Worm (Caenorhabditis elegans) whole organism, L4 larva: Measurements from ENCODE around the gene bca-1.

Experiments
- F10B5.3 ChIP-seq: sonication (generic microtip); optimal IDR thresholded peaks from 2 replicates; lab custom pipeline; 2016; ENCODE audit warnings: mild to moderate bottlenecking, missing genetic modification characterization, missing compliant biosample characterization
- F26F4.8 ChIP-seq: fragments of 200-800 bp; sonication (Bioruptor generic); conservative IDR thresholded peaks from 2 replicates; pipeline ENCODE4 v1.3.6; 2022; ENCODE audit warnings: missing genetic modification characterization, missing compliant biosample characterization
- F44E2.7 ChIP-seq: fragments of 200-800 bp; sonication (Bioruptor generic); IDR thresholded peaks from 2 replicates; pipeline ENCODE4 v2.1.2; 2022; ENCODE audit warnings: missing genetic modification characterization, missing compliant biosample characterization
- T20F7.1 ChIP-seq: fragments of 200-800 bp; sonication (Bioruptor generic); optimal IDR thresholded peaks from 2 replicates; lab custom pipeline; 2018; ENCODE audit warnings: mild to moderate bottlenecking, missing genetic modification characterization, missing compliant biosample characterization
- T26A8.4 ChIP-seq: fragments of 200-800 bp; sonication (Bioruptor generic); IDR thresholded peaks from 2 replicates; pipeline ENCODE4 v1.3.6; 2022; ENCODE audit warnings: missing genetic modification characterization, missing compliant biosample characterization
- Y105C5A.15 ChIP-seq: fragments of 200-800 bp; sonication (Bioruptor generic); IDR thresholded peaks from 2 replicates; pipeline ENCODE4 v1.3.6; 2022; ENCODE audit warnings: missing genetic modification characterization, missing compliant biosample characterization
- Y5F2A.4 ChIP-seq: fragments of 200-800 bp; sonication (Bioruptor generic); optimal IDR thresholded peaks from 2 replicates; lab custom pipeline; 2018; ENCODE audit warnings: mild to moderate bottlenecking, missing genetic modification characterization, missing compliant biosample characterization
- Y75B8A.6 ChIP-seq: fragments of 200-800 bp; sonication (Bioruptor generic); IDR thresholded peaks from 2 replicates; pipeline ENCODE4 v1.3.6; 2022; ENCODE audit warnings: missing genetic modification reagents, missing genetic modification characterization, missing compliant biosample characterization
- aha-1 ChIP-seq: fragments of 150-350 bp; peaks from one replicate; lab custom pipeline; 2014; ENCODE audit warnings: missing biosample characterization, missing genetic modification characterization
- attf-4 ChIP-seq: sonication (generic microtip); optimal IDR thresholded peaks from 3 replicates; lab custom pipeline; 2017; ENCODE audit warnings: missing biosample characterization, missing genetic modification characterization
- ceh-32 ChIP-seq: sonication (generic microtip); optimal IDR thresholded peaks from 2 replicates; lab custom pipeline; 2016; ENCODE audit warnings: mild to moderate bottlenecking, missing genetic modification characterization, missing compliant biosample characterization; ENCODE audit not compliant: poor library complexity
- ceh-44 ChIP-seq: fragments of 200-800 bp; sonication (Bioruptor generic); IDR thresholded peaks from 2 replicates; pipeline ENCODE4 v1.3.6; 2022; ENCODE audit warnings: missing genetic modification reagents, missing genetic modification characterization, missing compliant biosample characterization
- ctbp-1 ChIP-seq: fragments of 200-800 bp; sonication (Bioruptor generic); IDR thresholded peaks from 2 replicates; pipeline ENCODE4 v1.3.6; 2022; ENCODE audit warnings: missing genetic modification reagents, missing genetic modification characterization, missing compliant biosample characterization
- daf-16 ChIP-seq, 3 experiments: sonication (generic microtip); optimal IDR thresholded peaks; 2 replicates each; lab custom pipeline; 2016 to 2017; ENCODE audit warnings: missing genetic modification characterization in 3 of 3, missing genetic modification reagents in 3 of 3, mild to moderate bottlenecking in 2 of 3, missing compliant biosample characterization in 2 of 3, missing biosample characterization in 1 of 3, moderate library complexity in 1 of 3
- dmd-6 ChIP-seq: fragments of 200-800 bp; sonication (Bioruptor generic); IDR thresholded peaks from 2 replicates; pipeline ENCODE4 v1.3.6; 2022; ENCODE audit warnings: missing genetic modification reagents, missing genetic modification characterization, missing compliant biosample characterization
- dmd-8 ChIP-seq: fragments of 200-800 bp; sonication (Bioruptor generic); IDR thresholded peaks from 2 replicates; pipeline ENCODE4 v1.3.6; 2022; ENCODE audit warnings: missing genetic modification characterization, missing compliant biosample characterization
- fkh-10 ChIP-seq: fragments of 150-350 bp; optimal IDR thresholded peaks from 2 replicates; lab custom pipeline; 2014; ENCODE audit warnings: missing biosample characterization, missing genetic modification reagents, missing genetic modification characterization
- gei-8 ChIP-seq: fragments of 200-800 bp; sonication (Bioruptor generic); optimal IDR thresholded peaks from 2 replicates; lab custom pipeline; 2018; ENCODE audit warnings: mild to moderate bottlenecking, missing genetic modification characterization, missing compliant biosample characterization
- hif-1 ChIP-seq, 2 experiments: sonication (generic microtip); optimal IDR thresholded peaks; 2 replicates each; lab custom pipeline; 2016 to 2017; ENCODE audit warnings: missing compliant biosample characterization in 2 of 2, missing genetic modification characterization in 2 of 2, missing genetic modification reagents in 2 of 2, missing genotype in 2 of 2, mild to moderate bottlenecking in 1 of 2
- hmg-1.1 ChIP-seq: fragments of 200-800 bp; sonication (Bioruptor generic); IDR thresholded peaks from 2 replicates; pipeline ENCODE4 v1.3.6; 2022; ENCODE audit warnings: missing genetic modification reagents, missing genetic modification characterization, missing compliant biosample characterization
- jun-1 ChIP-seq: fragments of 150-350 bp; optimal IDR thresholded peaks from 2 replicates; lab custom pipeline; 2014; ENCODE audit warnings: missing biosample characterization, missing genetic modification reagents, missing genetic modification characterization
- lin-29 ChIP-seq: fragments of 200-800 bp; sonication (Bioruptor generic); IDR thresholded peaks from 2 replicates; pipeline ENCODE4 v1.3.6; 2022; ENCODE audit warnings: missing genetic modification reagents, missing genetic modification characterization, missing compliant biosample characterization
- madf-5 ChIP-seq, 2 experiments: fragments of 200-800 bp; sonication (Bioruptor generic); IDR thresholded peaks; 2 replicates each; pipeline ENCODE4 v1.3.6; 2022; ENCODE audit warnings: missing compliant biosample characterization in 2 of 2, missing genetic modification characterization in 2 of 2
- madf-9 ChIP-seq: fragments of 200-800 bp; sonication (Bioruptor generic); conservative IDR thresholded peaks from 2 replicates; pipeline ENCODE4 v1.3.6; 2022; ENCODE audit warnings: missing genetic modification reagents, missing genetic modification characterization, missing compliant biosample characterization
- mdt-29 ChIP-seq: fragments of 200-800 bp; sonication (Bioruptor generic); IDR thresholded peaks from 2 replicates; pipeline ENCODE4 v1.3.6; 2022; ENCODE audit warnings: missing genetic modification reagents, missing genetic modification characterization, missing compliant biosample characterization
- mep-1 ChIP-seq: fragments of 150-350 bp; sonication (generic microtip); optimal IDR thresholded peaks from 3 replicates; lab custom pipeline; 2014; ENCODE audit warnings: missing biosample characterization, missing genetic modification characterization
- mxl-3 ChIP-seq: fragments of 200-800 bp; sonication (Bioruptor generic); optimal IDR thresholded peaks from 2 replicates; lab custom pipeline; 2018; ENCODE audit warnings: mild to moderate bottlenecking, missing genetic modification characterization, missing compliant biosample characterization
- nhr-25 ChIP-seq: sonication (generic microtip); optimal IDR thresholded peaks from 2 replicates; lab custom pipeline; 2017; ENCODE audit warnings: missing genetic modification characterization, mild to moderate bottlenecking, missing compliant biosample characterization, antibody characterized with exemption, moderate library complexity, borderline replicate concordance; ENCODE audit not compliant: insufficient read depth
- nhr-41 ChIP-seq: fragments of 200-800 bp; sonication (Bioruptor generic); IDR thresholded peaks from 2 replicates; pipeline ENCODE4 v1.3.6; 2022; ENCODE audit warnings: missing genetic modification reagents, missing genetic modification characterization, missing compliant biosample characterization
- nhr-77 ChIP-seq: fragments of 150-350 bp; optimal IDR thresholded peaks from 2 replicates; lab custom pipeline; 2014; ENCODE audit warnings: missing biosample characterization, missing genetic modification characterization
- php-3 ChIP-seq: fragments of 200-800 bp; sonication (Bioruptor generic); IDR thresholded peaks from 2 replicates; pipeline ENCODE4 v1.3.6; 2022; ENCODE audit warnings: missing genetic modification reagents, missing genetic modification characterization, missing compliant biosample characterization
- rbr-2 ChIP-seq: sonication (generic microtip); optimal IDR thresholded peaks from 2 replicates; lab custom pipeline; 2016; ENCODE audit warnings: missing genotype, missing genetic modification characterization, missing compliant biosample characterization
- spr-3 ChIP-seq: fragments of 200-800 bp; sonication (Bioruptor generic); optimal IDR thresholded peaks from 2 replicates; lab custom pipeline; 2018; ENCODE audit warnings: mild to moderate bottlenecking, missing genetic modification characterization, missing compliant biosample characterization
- tag-97 ChIP-seq: fragments of 200-800 bp; sonication (Bioruptor generic); IDR thresholded peaks from 2 replicates; pipeline ENCODE4 v1.3.6; 2022; ENCODE audit warnings: missing genetic modification characterization, missing compliant biosample characterization
- unc-62 ChIP-seq, 3 experiments: fragments of 150-350 bp in 1 of 3; sonication (generic microtip); optimal IDR thresholded peaks in 2 of 3; peaks in 1 of 3; 1 replicate in 1 of 3; 2 replicates in 2 of 3; lab custom pipeline; 2014 to 2017; ENCODE audit warnings: missing biosample characterization in 3 of 3, missing genetic modification characterization in 3 of 3, missing genetic modification reagents in 3 of 3, missing genotype in 1 of 3
- zag-1 ChIP-seq: fragments of 150-350 bp; optimal IDR thresholded peaks from 2 replicates; lab custom pipeline; 2014; ENCODE audit warnings: missing biosample characterization, missing genetic modification characterization
- zfp-2 ChIP-seq: sonication (generic microtip); optimal IDR thresholded peaks from 2 replicates; lab custom pipeline; 2016; ENCODE audit warnings: mild to moderate bottlenecking, missing genetic modification characterization, missing compliant biosample characterization

bca-1 gene

DNA sequence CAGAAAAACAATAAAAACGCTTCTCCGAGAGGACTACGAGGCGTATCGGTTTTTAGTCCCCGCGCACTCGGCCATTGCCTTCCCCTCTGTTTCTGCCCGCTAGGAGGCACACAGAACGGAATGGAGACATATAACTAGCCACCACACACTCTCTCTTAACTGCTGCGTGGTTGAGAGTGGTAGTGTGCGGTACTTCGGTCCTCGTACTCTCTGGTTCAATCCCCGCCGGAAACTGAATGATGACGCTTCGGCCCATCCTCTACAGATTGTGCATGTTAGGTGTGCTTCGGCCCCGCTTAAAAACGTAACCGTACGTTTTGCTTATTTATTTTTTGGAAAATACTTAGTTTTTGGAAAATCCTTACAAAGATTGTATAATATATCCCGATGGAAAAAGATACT is 3.1 kb upstream of the bca-1 start, which contains the start of gene T13C5.6 (continued):
- peak; percentile 89 for TF ChIP-seq spr-3 (GFP tag; lab: Kevin White, UChicago)
- TF ChIP-seq zfp-2 (tag; lab: Kevin White, UChicago): peak; percentile 43
- TF ChIP-seq gei-8 (GFP tag; lab: Kevin White, UChicago): peak; percentile 77
- peak; percentile 60; the same call in 1 of the 2 replicates for TF ChIP-seq Y105C5A.15
- TF ChIP-seq Y75B8A.6 (GFP tag; lab: Robert Waterston, UW): 0 out of 2 replicates have a peak, but pooled peaks have one; percentile 72
- TF ChIP-seq Y5F2A.4: peak; percentile 83
- TF ChIP-seq tag-97 (GFP tag; lab: Robert Waterston, UW): peak; percentile 36; the same call in 1 of the 2 replicates
- peak; percentile 59 to 93 for TF ChIP-seq hif-1 (tag; optimal IDR thresholded peaks at IDR 0.05; lab: Kevin White, UChicago)
- TF ChIP-seq nhr-41 (GFP tag; lab: Robert Waterston, UW): peak; percentile 67; the same call in 1 of the 2 replicates
- peak; percentile 92 for TF ChIP-seq fkh-10 (GFP tag; lab: Kevin White, UChicago)
- peak; percentile 79; the same call in 1 of the 2 replicates for TF ChIP-seq ceh-44 (GFP tag; lab: Robert Waterston, UW)
- TF ChIP-seq madf-5 (GFP tag; IDR thresholded peaks at IDR 0.05; lab: Robert Waterston, UW): peak; percentile 89 to 95; a peak in 3 of 4 replicates
- peak; percentile 84; the same call in 1 of the 2 replicates for TF ChIP-seq F44E2.7 (GFP tag; lab: Robert Waterston, UW)
- peak; percentile 87 for TF ChIP-seq mdt-29 (GFP tag; lab: Robert Waterston, UW)
- peak; percentile 95 for TF ChIP-seq mep-1
- peak; percentile 68 for TF ChIP-seq F10B5.3 (tag; lab: Kevin White, UChicago)
- peak; percentile 74 for TF ChIP-seq ceh-32 (tag; lab: Kevin White, UChicago)
- peak; percentile 94 for TF ChIP-seq T26A8.4 (GFP tag; lab: Robert Waterston, UW)
- peak; percentile 75 for TF ChIP-seq T20F7.1 (GFP tag; lab: Kevin White, UChicago)
- peak; percentile 89 for TF ChIP-seq mxl-3 (GFP tag; lab: Kevin White, UChicago)
- TF ChIP-seq lin-29 (GFP tag; lab: Robert Waterston, UW): peak; percentile 78; the same call in 1 of the 2 replicates
- TF ChIP-seq jun-1: peak; percentile 80
- TF ChIP-seq zag-1: peak; percentile 30
- peak; percentile 88 for TF ChIP-seq dmd-6 (GFP tag; lab: Robert Waterston, UW)
- peak; percentile 81 for TF ChIP-seq php-3
- TF ChIP-seq rbr-2: peak; percentile 94
- peak; percentile 95 for TF ChIP-seq ctbp-1 (GFP tag; lab: Robert Waterston, UW)

DNA sequence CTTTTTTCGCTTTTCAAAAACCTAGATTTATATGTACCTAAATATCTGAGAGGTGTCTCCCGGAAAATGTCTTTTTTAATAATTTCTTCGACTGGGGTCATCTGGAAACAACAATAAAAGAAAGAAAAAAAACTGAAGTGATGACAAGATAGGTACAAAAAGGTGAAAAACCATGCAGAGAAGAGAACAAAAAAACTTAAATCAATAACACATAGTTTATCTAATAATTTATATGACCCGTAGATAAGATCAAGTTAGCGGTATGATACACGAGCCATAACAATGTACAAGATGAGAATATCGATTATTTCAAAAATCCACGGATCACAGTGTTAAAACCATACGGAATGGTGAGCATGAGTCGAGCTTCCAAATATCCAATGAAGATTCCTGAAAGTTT is 1.8 kb upstream of the bca-1 start, which contains the start of gene mtp-18:
mtp-18 (minus strand) TSS at position 101 of the 400 bp plus-strand sequence.
- TF ChIP-seq F26F4.8 (GFP tag; lab: Robert Waterston, UW) (no peak), unc-62 (GFP tag; optimal IDR thresholded peaks at IDR 0.05 in 1 of 2; lab: Kevin White, UChicago) (peak in 1 of 2 experiments; percentile 12), unc-62 (tag; optimal IDR thresholded peaks at IDR 0.05; lab: Kevin White, UChicago) (no peak)

DNA sequence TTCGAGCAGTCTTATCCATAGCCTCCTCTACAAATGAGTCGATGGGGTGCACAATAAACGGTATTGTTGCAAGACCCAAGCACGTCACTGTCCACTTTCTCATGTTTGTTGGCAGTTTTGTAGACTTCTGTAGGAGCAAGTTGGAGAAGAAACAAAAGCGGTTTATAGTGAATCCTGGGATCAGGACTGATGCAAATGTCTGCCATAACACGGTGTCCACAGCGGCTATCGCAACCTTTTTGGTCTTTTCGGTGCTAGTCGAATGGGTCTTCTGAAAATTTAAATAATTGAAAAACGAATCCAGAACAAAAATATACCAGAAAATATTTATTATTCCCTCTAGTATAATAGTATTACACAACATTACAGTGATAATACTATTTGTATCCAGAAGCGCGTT is 779 bp upstream of the bca-1 start:
- TF ChIP-seq unc-62 (GFP tag; optimal IDR thresholded peaks at IDR 0.05 in 1 of 2; lab: Kevin White, UChicago) (peak in 1 of 2 experiments; percentile 90), unc-62 (tag; optimal IDR thresholded peaks at IDR 0.05; lab: Kevin White, UChicago) (no peak), dmd-8 (GFP tag; lab: Robert Waterston, UW) (no peak)

DNA sequence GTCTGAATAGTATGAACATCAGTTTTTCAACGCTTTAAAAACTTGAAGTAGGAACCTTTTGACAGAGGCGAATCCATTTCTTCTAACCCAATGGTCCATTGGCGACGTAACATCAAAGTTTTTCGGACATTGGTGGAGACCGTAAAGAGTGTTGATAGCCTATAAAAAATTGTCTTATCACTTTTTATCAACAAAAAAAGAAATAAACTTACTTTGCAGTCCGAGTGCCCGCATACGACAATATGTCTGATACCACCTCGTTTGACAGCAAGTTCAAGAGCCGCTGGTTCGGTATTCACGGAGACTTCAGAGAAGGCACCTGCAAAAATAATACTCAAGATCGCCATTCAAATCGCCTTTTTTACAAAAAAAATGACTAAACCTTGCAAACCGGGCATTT is 1.2 kb downstream of the bca-1 start:
- no peak for TF ChIP-seq nhr-77 (tag; lab: Kevin White, UChicago)
- TF ChIP-seq mxl-3 (GFP tag; lab: Kevin White, UChicago): no peak
- no peak for TF ChIP-seq madf-9 (GFP tag; lab: Robert Waterston, UW)
- no peak for TF ChIP-seq F44E2.7 (GFP tag; lab: Robert Waterston, UW)
- no peak for TF ChIP-seq nhr-25 (tag; lab: Kevin White, UChicago)
- peak; percentile 22; the same call in 1 of the 2 replicates for TF ChIP-seq dmd-6 (GFP tag; lab: Robert Waterston, UW)
- TF ChIP-seq hif-1 (tag; optimal IDR thresholded peaks at IDR 0.05; lab: Kevin White, UChicago): no peak
- no peak for TF ChIP-seq hmg-1.1 (GFP tag; lab: Robert Waterston, UW)
- peak; percentile 60; the same call in 1 of the 2 replicates for TF ChIP-seq php-3
- peak; percentile 60 for TF ChIP-seq aha-1 (tag; lab: Kevin White, UChicago)
- no peak for TF ChIP-seq T26A8.4 (GFP tag; lab: Robert Waterston, UW)
- no peak for TF ChIP-seq daf-16 (GFP tag; optimal IDR thresholded peaks at IDR 0.05; lab: Kevin White, UChicago)
- peak; percentile 41 for TF ChIP-seq daf-16 (tag; optimal IDR thresholded peaks at IDR 0.05; lab: Kevin White, UChicago)
- TF ChIP-seq attf-4 (tag; lab: Kevin White, UChicago): no peak
